Worm (Caenorhabditis elegans) whole organism, L2 larva: ENCODE data around the gene srh-148.

ENCODE experiments used
- lsy-2 ChIP-seq, 2 experiments: fragments of 150-350 bp in 1 of 2; sonication (generic microtip) in 1 of 2; optimal IDR thresholded peaks; 2 replicates each; lab custom pipeline; 2014 to 2017; ENCODE audit warnings: missing biosample characterization in 2 of 2, missing genetic modification characterization in 2 of 2
- nhr-6 ChIP-seq: fragments of 150-350 bp; optimal IDR thresholded peaks from 2 replicates; lab custom pipeline; 2014; ENCODE audit warnings: missing biosample characterization, missing genetic modification characterization

DNA sequence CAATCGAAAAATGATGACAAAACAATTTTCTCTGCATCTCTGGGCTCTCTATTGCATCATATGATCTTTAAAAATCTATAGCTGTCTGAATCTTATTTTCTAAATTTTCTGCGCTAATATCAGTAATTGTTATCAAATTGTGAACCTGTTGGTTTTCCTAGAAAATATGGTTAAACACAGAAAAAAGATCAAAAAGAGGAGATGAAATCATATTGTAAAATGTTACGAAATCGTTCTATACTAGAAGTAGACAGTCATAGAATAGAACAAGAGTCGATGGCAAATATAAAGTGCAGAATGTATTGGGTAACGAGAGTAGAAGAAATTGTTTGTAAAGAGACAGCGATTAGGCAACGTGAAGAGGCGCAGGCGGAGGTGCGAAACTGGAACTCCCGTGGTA is 22.5 kb upstream of the srh-148 start:
- TF ChIP-seq nhr-6, result peak; percentile 14
- TF ChIP-seq lsy-2 (tag; optimal IDR thresholded peaks at IDR 0.05; lab: Kevin White, UChicago), result peak in 1 of 2 experiments; percentile 9
